Worm (Caenorhabditis elegans) whole organism, mixed stage, embryonic: Measurements from ENCODE around the gene M106.2.

Source experiments
- M03D4.4 ChIP-seq: sonication (generic microtip); optimal IDR thresholded peaks from 2 replicates; lab custom pipeline; 2017; ENCODE audit warnings: mild to moderate bottlenecking, missing genetic modification characterization, missing compliant biosample characterization
- blmp-1 ChIP-seq: fragments of 150-350 bp; optimal IDR thresholded peaks from 2 replicates; lab custom pipeline; 2014; ENCODE audit warnings: missing biosample characterization, missing genetic modification characterization
- ceh-39 ChIP-seq: fragments of 150-350 bp; optimal IDR thresholded peaks from 2 replicates; lab custom pipeline; 2014; ENCODE audit warnings: missing biosample characterization, missing genetic modification characterization
- ceh-43 ChIP-seq: fragments of 200-800 bp; sonication (Bioruptor generic); optimal IDR thresholded peaks from 2 replicates; lab custom pipeline; 2018; ENCODE audit warnings: mild to moderate bottlenecking, missing genetic modification characterization, moderate library complexity, missing compliant biosample characterization
- ceh-83 ChIP-seq: fragments of 200-800 bp; sonication (Bioruptor generic); optimal IDR thresholded peaks from 2 replicates; lab custom pipeline; 2018; ENCODE audit warnings: mild to moderate bottlenecking, missing genetic modification characterization, missing compliant biosample characterization
- ces-1 ChIP-seq: fragments of 150-350 bp; optimal IDR thresholded peaks from 2 replicates; lab custom pipeline; 2014; ENCODE audit warnings: missing biosample characterization, missing genetic modification reagents, missing genetic modification characterization
- cnd-1 ChIP-seq: fragments of 200-800 bp; sonication (Bioruptor generic); optimal IDR thresholded peaks from 2 replicates; lab custom pipeline; 2018; ENCODE audit warnings: mild to moderate bottlenecking, missing genetic modification characterization, missing compliant biosample characterization
- drap-1 ChIP-seq: fragments of 200-800 bp; sonication (Bioruptor generic); optimal IDR thresholded peaks from 3 replicates; lab custom pipeline; 2018; ENCODE audit warnings: mild to moderate bottlenecking, missing genetic modification characterization, missing compliant biosample characterization
- elt-1 ChIP-seq: sonication (generic microtip); optimal IDR thresholded peaks from 2 replicates; lab custom pipeline; 2017; ENCODE audit warnings: missing genetic modification characterization, mild to moderate bottlenecking, missing compliant biosample characterization, antibody characterized with exemption, moderate library complexity, borderline replicate concordance; ENCODE audit not compliant: insufficient read depth
- elt-3 ChIP-seq: fragments of 150-350 bp; optimal IDR thresholded peaks from 2 replicates; lab custom pipeline; 2014; ENCODE audit warnings: missing biosample characterization, missing genetic modification characterization
- ham-2 ChIP-seq: fragments of 200-800 bp; sonication (Bioruptor generic); optimal IDR thresholded peaks from 2 replicates; lab custom pipeline; 2018; ENCODE audit warnings: mild to moderate bottlenecking, missing genetic modification characterization, missing compliant biosample characterization
- hlh-1 ChIP-seq: fragments of 150-350 bp; optimal IDR thresholded peaks from 2 replicates; lab custom pipeline; 2014; ENCODE audit warnings: missing biosample characterization, missing genetic modification reagents, missing genetic modification characterization
- lin-32 ChIP-seq: fragments of 200-800 bp; sonication (Bioruptor generic); optimal IDR thresholded peaks from 2 replicates; lab custom pipeline; 2018; ENCODE audit warnings: mild to moderate bottlenecking, missing genetic modification characterization, missing compliant biosample characterization
- lsy-2 ChIP-seq: fragments of 150-350 bp; optimal IDR thresholded peaks from 2 replicates; lab custom pipeline; 2014; ENCODE audit warnings: missing biosample characterization, missing genetic modification characterization
- mab-5 ChIP-seq: fragments of 150-350 bp; optimal IDR thresholded peaks from 2 replicates; lab custom pipeline; 2014; ENCODE audit warnings: missing biosample characterization, missing genetic modification characterization
- mls-2 ChIP-seq: sonication (generic microtip); optimal IDR thresholded peaks from 2 replicates; lab custom pipeline; 2016; ENCODE audit warnings: mild to moderate bottlenecking, missing genetic modification characterization, moderate library complexity, missing compliant biosample characterization
- nhr-12 ChIP-seq: fragments of 150-350 bp; optimal IDR thresholded peaks from 2 replicates; lab custom pipeline; 2014; ENCODE audit warnings: missing biosample characterization, missing genetic modification characterization
- nhr-2 ChIP-seq: fragments of 150-350 bp; optimal IDR thresholded peaks from 2 replicates; lab custom pipeline; 2014; ENCODE audit warnings: missing biosample characterization, missing genetic modification characterization
- nhr-237 ChIP-seq: fragments of 150-350 bp; optimal IDR thresholded peaks from 2 replicates; lab custom pipeline; 2014; ENCODE audit warnings: missing biosample characterization, missing genetic modification characterization
- nhr-28 ChIP-seq: fragments of 150-350 bp; optimal IDR thresholded peaks from 2 replicates; lab custom pipeline; 2014; ENCODE audit warnings: missing biosample characterization, missing genetic modification characterization
- nhr-76 ChIP-seq: sonication (generic microtip); optimal IDR thresholded peaks from 2 replicates; lab custom pipeline; 2017; ENCODE audit warnings: missing biosample characterization, missing genetic modification characterization
- sem-2 ChIP-seq: fragments of 200-800 bp; sonication (Bioruptor generic); optimal IDR thresholded peaks from 2 replicates; lab custom pipeline; 2018; ENCODE audit warnings: mild to moderate bottlenecking, missing genetic modification characterization, missing compliant biosample characterization
- snpc-4 ChIP-seq: fragments of 150-350 bp; optimal IDR thresholded peaks from 2 replicates; lab custom pipeline; 2014; ENCODE audit warnings: missing biosample characterization, missing genetic modification characterization
- tbx-8 ChIP-seq: fragments of 200-800 bp; sonication (Bioruptor generic); optimal IDR thresholded peaks from 2 replicates; lab custom pipeline; 2018; ENCODE audit warnings: mild to moderate bottlenecking, missing genetic modification characterization, moderate library complexity, missing compliant biosample characterization
- zip-8 ChIP-seq: fragments of 150-350 bp; optimal IDR thresholded peaks from 2 replicates; lab custom pipeline; 2014; ENCODE audit warnings: missing biosample characterization, missing genetic modification characterization
- ztf-11 ChIP-seq: fragments of 150-350 bp; optimal IDR thresholded peaks from 2 replicates; lab custom pipeline; 2014; ENCODE audit warnings: missing biosample characterization, missing genetic modification characterization

Gene M106.2

ce11 chrII:10862749-10863656 is 13.2 kb upstream of the M106.2 start:
- peak; percentile 1 for TF ChIP-seq hlh-1
- TF ChIP-seq tbx-8: no peak

- TF ChIP-seq elt-3 (tag; lab: Kevin White, UChicago) (no peak), lsy-2 (tag; lab: Kevin White, UChicago) (no peak), ceh-39 (tag; lab: Kevin White, UChicago) (no peak), nhr-12 (tag; lab: Kevin White, UChicago) (no peak), mab-5 (tag; lab: Kevin White, UChicago) (no peak), lin-32 (GFP tag; lab: Kevin White, UChicago) (no peak), nhr-2 (tag; lab: Kevin White, UChicago) (no peak)
- TF ChIP-seq, all 35 proteins: peak for 0
Measured at ce11 chrII:10861723-10862486, 12.1 kb upstream of the M106.2 start.

DNA sequence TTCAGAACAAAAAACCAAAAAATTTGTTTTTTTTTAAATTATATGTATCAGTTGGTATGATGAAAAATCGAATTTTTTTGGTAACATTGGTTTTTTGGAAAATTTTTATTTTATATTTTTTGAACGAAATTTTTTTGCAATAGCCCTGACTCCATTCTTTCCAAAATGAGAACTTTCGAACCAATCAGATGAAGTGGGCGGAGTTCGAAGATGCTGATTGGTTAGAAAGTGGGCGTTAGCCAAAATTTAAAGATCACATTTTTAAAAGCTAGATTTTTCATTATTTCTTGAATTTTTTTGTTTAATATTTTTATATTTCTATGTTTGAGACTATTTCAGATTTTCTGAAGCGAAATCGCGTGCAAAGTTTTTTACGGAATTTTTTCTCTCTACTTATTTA is 11.5 kb upstream of the M106.2 start:
- TF ChIP-seq sem-2 (no peak), cnd-1 (tag; lab: Kevin White, UChicago) (no peak), elt-3 (tag; lab: Kevin White, UChicago) (no peak), ceh-83 (GFP tag; lab: Kevin White, UChicago) (no peak), tbx-8 (no peak), snpc-4 (tag; lab: Kevin White, UChicago) (no peak), elt-1 (no peak), hlh-1 (no peak), zip-8 (tag; lab: Kevin White, UChicago) (no peak), lsy-2 (tag; lab: Kevin White, UChicago) (no peak), mab-5 (tag; lab: Kevin White, UChicago) (no peak), nhr-2 (tag; lab: Kevin White, UChicago) (no peak), ztf-11 (tag; lab: Kevin White, UChicago) (no peak)

- TF ChIP-seq ceh-43 (GFP tag; lab: Kevin White, UChicago): no peak
- no peak for TF ChIP-seq ham-2
- no peak for TF ChIP-seq nhr-76 (tag; lab: Kevin White, UChicago)
- TF ChIP-seq blmp-1 (tag; lab: Kevin White, UChicago): no peak
- no peak for TF ChIP-seq nhr-2 (tag; lab: Kevin White, UChicago)
- no peak for TF ChIP-seq ceh-39 (tag; lab: Kevin White, UChicago)
- TF ChIP-seq nhr-12 (tag; lab: Kevin White, UChicago): no peak
- TF ChIP-seq cnd-1 (tag; lab: Kevin White, UChicago): no peak
- no peak for TF ChIP-seq nhr-237 (tag; lab: Kevin White, UChicago)
- TF ChIP-seq zip-8 (tag; lab: Kevin White, UChicago): no peak
Measured at ce11 chrII:10860840-10861239, 11.0 kb upstream of the M106.2 start, which contains the start of gene M106.3. Gene M106.3, minus strand, starts transcription at chrII:10860909.

ce11 chrII:10859359-10859758 is 9.6 kb upstream of the M106.2 start:
- TF ChIP-seq sem-2 (no peak), nhr-76 (tag; lab: Kevin White, UChicago) (no peak), nhr-28 (tag; lab: Kevin White, UChicago) (no peak), M03D4.4 (no peak)

DNA sequence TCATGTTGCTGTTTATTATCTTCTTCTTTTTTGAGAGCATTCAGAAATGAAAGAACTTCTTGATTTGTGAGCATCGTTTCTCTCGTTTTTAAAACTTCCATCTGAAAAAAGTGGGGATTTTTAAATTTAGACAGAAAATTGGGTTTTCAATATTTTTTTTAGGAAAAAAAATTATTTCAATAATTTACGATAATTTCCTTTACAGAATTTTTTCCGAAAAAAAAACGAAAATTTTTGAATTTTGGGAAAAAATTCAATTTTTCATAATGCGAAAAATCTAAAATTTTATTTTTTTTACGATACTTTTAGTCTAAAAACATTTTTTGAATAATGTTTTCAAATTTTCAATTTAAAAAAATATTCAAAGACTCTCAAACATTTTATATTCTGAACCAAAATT is 7.3 kb upstream of the M106.2 start, which contains the start of gene M106.7:
Gene M106.7, minus strand, starts transcription at position 101 of the 400 bp plus-strand sequence.
- TF ChIP-seq ces-1 (GFP tag; lab: Kevin White, UChicago) (no peak), ceh-43 (GFP tag; lab: Kevin White, UChicago) (no peak), cnd-1 (tag; lab: Kevin White, UChicago) (no peak), nhr-76 (tag; lab: Kevin White, UChicago) (no peak), mls-2 (tag; lab: Kevin White, UChicago) (no peak), hlh-1 (no peak), drap-1 (GFP tag; lab: Kevin White, UChicago) (no peak)
